Worm (Caenorhabditis elegans): ENCODE measurements around the gene F14H8.4.
"Not testable (repeated sequence)": the region's sequence is repeated elsewhere in the genome, so short reads cannot be mapped to it uniquely, and the experiment has no call there.

The F14H8.4 gene

DNA sequence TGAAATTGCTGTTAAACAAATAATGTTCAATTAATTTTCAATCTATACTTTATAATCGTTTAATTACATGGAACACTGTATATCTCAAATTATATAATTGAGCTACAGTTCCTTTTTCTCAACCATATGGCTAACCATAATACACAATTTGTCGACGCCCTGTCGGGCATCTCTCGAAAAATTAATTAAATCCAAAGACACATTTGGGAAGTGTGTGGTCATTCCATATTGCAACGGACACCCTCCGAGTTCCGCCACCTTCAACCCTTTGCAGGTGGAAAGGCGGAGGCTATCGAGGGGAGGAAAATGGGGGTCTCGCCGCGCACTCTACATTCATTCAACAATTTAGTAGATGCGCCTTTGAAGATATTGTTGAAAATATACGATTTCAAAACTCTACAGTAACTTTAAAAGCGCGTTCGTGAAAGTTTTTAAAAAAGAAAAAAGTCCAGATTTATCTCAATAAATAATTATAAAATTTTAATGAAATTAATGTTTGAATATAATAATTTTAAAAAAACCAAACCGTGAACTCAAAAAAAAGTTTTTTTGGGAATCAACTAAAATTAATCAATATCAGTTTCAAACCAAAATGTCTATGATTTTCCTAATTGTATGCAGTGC lies 5.4 kb downstream of the F14H8.4 start, which contains the start of gene F14H8.8 (continued):
- no peak for TF ChIP-seq lsy-2 (tag; optimal IDR thresholded peaks at IDR 0.05)
- TF ChIP-seq mdl-1 (tag; optimal IDR thresholded peaks at IDR 0.05) = no peak
- no peak for TF ChIP-seq ceh-20 (GFP tag; IDR thresholded peaks at IDR 0.05)
- TF ChIP-seq Y5F2A.4 (GFP tag; optimal IDR thresholded peaks at IDR 0.05) = no peak
- no peak for TF ChIP-seq jun-1 (tag; optimal IDR thresholded peaks at IDR 0.05)
- no peak for TF ChIP-seq unc-62 (GFP tag; optimal IDR thresholded peaks at IDR 0.05 in 1 of 2)
- no peak for TF ChIP-seq unc-62 (tag; optimal IDR thresholded peaks at IDR 0.05)
- peak; percentile 36 for TF ChIP-seq unc-130 (GFP tag; optimal IDR thresholded peaks at IDR 0.05)
- TF ChIP-seq gei-8 (GFP tag; optimal IDR thresholded peaks at IDR 0.05) = no peak
- no peak for TF ChIP-seq dve-1 (tag; optimal IDR thresholded peaks at IDR 0.05; ENCODE audit: insufficient read depth)
- TF ChIP-seq ces-1 (GFP tag; optimal IDR thresholded peaks at IDR 0.05) = no peak
- TF ChIP-seq arid-1 (GFP tag; conservative IDR thresholded peaks at IDR 0.05) = peak; percentile 31; the same call in 1 of the 2 replicates
- no peak for TF ChIP-seq fos-1 (tag; optimal IDR thresholded peaks at IDR 0.05)
- TF ChIP-seq ztf-11 (tag; optimal IDR thresholded peaks at IDR 0.05) = no peak
- TF ChIP-seq nhr-42 (GFP tag; IDR thresholded peaks at IDR 0.05) = no peak
- TF ChIP-seq zip-2 (tag; optimal IDR thresholded peaks at IDR 0.05) = no peak
- TF ChIP-seq zip-11 (GFP tag; IDR thresholded peaks at IDR 0.05) = no peak
- TF ChIP-seq mxl-2 (GFP tag; conservative IDR thresholded peaks at IDR 0.05) = no peak
- TF ChIP-seq zfp-3 (GFP tag; conservative IDR thresholded peaks at IDR 0.05) = no peak
- TF ChIP-seq lin-39 (tag; optimal IDR thresholded peaks at IDR 0.05) = no peak
- TF ChIP-seq Y75B8A.6 (GFP tag; IDR thresholded peaks at IDR 0.05) = no peak
- peak; percentile 9 for TF ChIP-seq duxl-1 (tag; optimal IDR thresholded peaks at IDR 0.05; ENCODE audit: poor library complexity)
- TF ChIP-seq T26A8.4 (GFP tag; IDR thresholded peaks at IDR 0.05) = peak; percentile 63; the same call in 1 of the 2 replicates
- TF ChIP-seq hmg-1.1 (GFP tag; IDR thresholded peaks at IDR 0.05) = no peak
- peak; percentile 77 for TF ChIP-seq snpc-4 (tag; optimal IDR thresholded peaks at IDR 0.05)

ce11 chrV:15031373-15031772 lies 7.7 kb downstream of the F14H8.4 start, which contains the start of gene cng-1:
Gene cng-1, minus strand, starts transcription at chrV:15031473.
- TF ChIP-seq ceh-82 (tag; optimal IDR thresholded peaks at IDR 0.05); zfp-2 (tag; optimal IDR thresholded peaks at IDR 0.05); unc-130 (GFP tag; optimal IDR thresholded peaks at IDR 0.05): not testable (repeated sequence)

DNA sequence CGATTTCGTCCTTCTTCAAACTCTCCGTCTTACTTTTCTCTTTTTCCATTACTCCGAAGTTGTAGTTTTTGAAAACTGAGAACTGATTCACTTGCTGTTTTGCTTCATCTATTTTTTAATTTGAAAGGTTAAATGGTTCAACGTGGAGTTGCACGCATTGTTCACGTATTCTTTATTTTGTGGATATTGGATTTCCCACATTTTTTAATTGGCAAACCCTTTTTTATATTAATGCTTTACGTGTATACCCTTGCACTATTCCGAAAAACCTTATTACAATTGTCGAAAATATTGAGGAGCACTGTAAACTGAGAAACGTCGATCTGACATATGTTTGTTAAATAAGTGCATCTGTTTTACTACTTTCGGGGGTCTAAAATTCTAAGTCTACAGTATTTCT lies 13.1 kb downstream of the F14H8.4 start, which contains the start of gene melo-3:
melo-3 (minus strand) TSS at position 101 of the 400 bp plus-strand sequence.
- TF ChIP-seq aha-1 (tag); nhr-42 (GFP tag; IDR thresholded peaks at IDR 0.05); nhr-41 (GFP tag; IDR thresholded peaks at IDR 0.05): not testable (repeated sequence)

- TF ChIP-seq arid-1 (GFP tag; conservative IDR thresholded peaks at IDR 0.05) = no peak
- TF ChIP-seq ZK337.2 (GFP tag; IDR thresholded peaks at IDR 0.05) = no peak
- TF ChIP-seq mep-1 (tag; optimal IDR thresholded peaks at IDR 0.05) = no peak
- no peak for TF ChIP-seq Y75B8A.6 (GFP tag; IDR thresholded peaks at IDR 0.05)
- TF ChIP-seq aha-1 (tag) = peak; percentile 73
- TF ChIP-seq unc-62 (GFP tag; optimal IDR thresholded peaks at IDR 0.05 in 1 of 2) = no peak
- no peak for TF ChIP-seq unc-62 (tag; optimal IDR thresholded peaks at IDR 0.05)
- TF ChIP-seq ceh-62 (tag; optimal IDR thresholded peaks at IDR 0.05) = no peak
- TF ChIP-seq madf-5 (GFP tag; IDR thresholded peaks at IDR 0.05) = no peak
- TF ChIP-seq ctbp-1 (GFP tag; IDR thresholded peaks at IDR 0.05) = no peak
- TF ChIP-seq nhr-10 (tag; optimal IDR thresholded peaks at IDR 0.05) = no peak
- TF ChIP-seq Y105C5A.15 (GFP tag; IDR thresholded peaks at IDR 0.05) = no peak
- TF ChIP-seq snpc-4 (tag; optimal IDR thresholded peaks at IDR 0.05) = no peak
- TF ChIP-seq T26A8.4 (GFP tag; IDR thresholded peaks at IDR 0.05) = no peak
- no peak for TF ChIP-seq daf-16 (GFP tag; optimal IDR thresholded peaks at IDR 0.05)
- TF ChIP-seq daf-16 (tag; optimal IDR thresholded peaks at IDR 0.05) = peak; percentile 14
- TF ChIP-seq nhr-48 (tag; optimal IDR thresholded peaks at IDR 0.05) = no peak
- TF ChIP-seq T20F7.1 (GFP tag; optimal IDR thresholded peaks at IDR 0.05) = no peak
- no peak for TF ChIP-seq daf-8 (GFP tag; IDR thresholded peaks at IDR 0.05)
- TF ChIP-seq saeg-2 (GFP tag; IDR thresholded peaks at IDR 0.05) = no peak
- no peak for TF ChIP-seq snpc-1.2 (GFP tag; IDR thresholded peaks at IDR 0.05)
- no peak for TF ChIP-seq fkh-10 (GFP tag; optimal IDR thresholded peaks at IDR 0.05)
- peak; percentile 32 for TF ChIP-seq nhr-28 (tag; optimal IDR thresholded peaks at IDR 0.05)
- TF ChIP-seq mxl-3 (GFP tag; optimal IDR thresholded peaks at IDR 0.05) = peak; percentile 19
- no peak for TF ChIP-seq lsy-2 (tag; optimal IDR thresholded peaks at IDR 0.05)
- no peak for TF ChIP-seq unc-130 (GFP tag; optimal IDR thresholded peaks at IDR 0.05)
Observed at ce11 chrV:15048107-15048506, 24.5 kb downstream of the F14H8.4 start, which contains the start of gene sdc-3. Gene sdc-3, minus strand, starts transcription at chrV:15048207.

All from whole organism, L4 larva.